Worm (Caenorhabditis elegans) whole organism, mixed stage, embryonic: ENCODE results near the gene nspc-15.
A peak's percentile ranks its signal among the peaks of the same experiment; 100 is the strongest.

Experiments
- M03D4.4 ChIP-seq: sonication (generic microtip); optimal IDR thresholded peaks from 2 replicates; lab custom pipeline; 2017; ENCODE audit warnings: mild to moderate bottlenecking, missing genetic modification characterization, missing compliant biosample characterization
- blmp-1 ChIP-seq: fragments of 150-350 bp; optimal IDR thresholded peaks from 2 replicates; lab custom pipeline; 2014; ENCODE audit warnings: missing biosample characterization, missing genetic modification characterization
- ceh-43 ChIP-seq: fragments of 200-800 bp; sonication (Bioruptor generic); optimal IDR thresholded peaks from 2 replicates; lab custom pipeline; 2018; ENCODE audit warnings: mild to moderate bottlenecking, missing genetic modification characterization, moderate library complexity, missing compliant biosample characterization
- ces-1 ChIP-seq: fragments of 150-350 bp; optimal IDR thresholded peaks from 2 replicates; lab custom pipeline; 2014; ENCODE audit warnings: missing biosample characterization, missing genetic modification reagents, missing genetic modification characterization
- cnd-1 ChIP-seq: fragments of 200-800 bp; sonication (Bioruptor generic); optimal IDR thresholded peaks from 2 replicates; lab custom pipeline; 2018; ENCODE audit warnings: mild to moderate bottlenecking, missing genetic modification characterization, missing compliant biosample characterization
- drap-1 ChIP-seq: fragments of 200-800 bp; sonication (Bioruptor generic); optimal IDR thresholded peaks from 3 replicates; lab custom pipeline; 2018; ENCODE audit warnings: mild to moderate bottlenecking, missing genetic modification characterization, missing compliant biosample characterization
- elt-3 ChIP-seq: fragments of 150-350 bp; optimal IDR thresholded peaks from 2 replicates; lab custom pipeline; 2014; ENCODE audit warnings: missing biosample characterization, missing genetic modification characterization
- lsy-2 ChIP-seq: fragments of 150-350 bp; optimal IDR thresholded peaks from 2 replicates; lab custom pipeline; 2014; ENCODE audit warnings: missing biosample characterization, missing genetic modification characterization
- mab-5 ChIP-seq: fragments of 150-350 bp; optimal IDR thresholded peaks from 2 replicates; lab custom pipeline; 2014; ENCODE audit warnings: missing biosample characterization, missing genetic modification characterization
- mep-1 ChIP-seq: fragments of 150-350 bp; optimal IDR thresholded peaks from 2 replicates; lab custom pipeline; 2017; ENCODE audit warnings: missing biosample characterization, missing genetic modification reagents, missing genetic modification characterization, inconsistent platforms
- mls-2 ChIP-seq: sonication (generic microtip); optimal IDR thresholded peaks from 2 replicates; lab custom pipeline; 2016; ENCODE audit warnings: mild to moderate bottlenecking, missing genetic modification characterization, moderate library complexity, missing compliant biosample characterization
- nhr-12 ChIP-seq: fragments of 150-350 bp; optimal IDR thresholded peaks from 2 replicates; lab custom pipeline; 2014; ENCODE audit warnings: missing biosample characterization, missing genetic modification characterization
- nhr-28 ChIP-seq: fragments of 150-350 bp; optimal IDR thresholded peaks from 2 replicates; lab custom pipeline; 2014; ENCODE audit warnings: missing biosample characterization, missing genetic modification characterization
- pha-4 ChIP-seq: fragments of 150-350 bp; optimal IDR thresholded peaks from 2 replicates; lab custom pipeline; 2018; ENCODE audit warnings: missing biosample characterization, missing genetic modification reagents, missing genetic modification characterization
- sem-2 ChIP-seq: fragments of 200-800 bp; sonication (Bioruptor generic); optimal IDR thresholded peaks from 2 replicates; lab custom pipeline; 2018; ENCODE audit warnings: mild to moderate bottlenecking, missing genetic modification characterization, missing compliant biosample characterization
- sptf-1 ChIP-seq: sonication (generic microtip); optimal IDR thresholded peaks from 2 replicates; lab custom pipeline; 2017; ENCODE audit warnings: mild to moderate bottlenecking, missing genetic modification characterization, moderate library complexity, missing compliant biosample characterization
- tbx-8 ChIP-seq: fragments of 200-800 bp; sonication (Bioruptor generic); optimal IDR thresholded peaks from 2 replicates; lab custom pipeline; 2018; ENCODE audit warnings: mild to moderate bottlenecking, missing genetic modification characterization, moderate library complexity, missing compliant biosample characterization
- unc-120 ChIP-seq: sonication (generic microtip); optimal IDR thresholded peaks from 2 replicates; lab custom pipeline; 2017; ENCODE audit warnings: missing genetic modification characterization, missing compliant biosample characterization; ENCODE audit not compliant: poor library complexity, severe bottlenecking
- unc-39 ChIP-seq: fragments of 150-350 bp; optimal IDR thresholded peaks from 2 replicates; lab custom pipeline; 2014; ENCODE audit warnings: missing biosample characterization, missing genetic modification characterization
- unc-62 ChIP-seq: fragments of 150-350 bp; optimal IDR thresholded peaks from 2 replicates; lab custom pipeline; 2014; ENCODE audit warnings: missing biosample characterization, missing genetic modification reagents, missing genetic modification characterization
- zip-8 ChIP-seq: fragments of 150-350 bp; optimal IDR thresholded peaks from 2 replicates; lab custom pipeline; 2014; ENCODE audit warnings: missing biosample characterization, missing genetic modification characterization

The nspc-15 gene

ce11 chrX:12404729-12405128, 44.2 kb downstream of the nspc-15 start:
- no peak for TF ChIP-seq tbx-8
- no peak for TF ChIP-seq unc-120 (tag; lab: Kevin White, UChicago)
- TF ChIP-seq unc-62 (GFP tag; lab: Kevin White, UChicago), result peak; percentile 54

- TF ChIP-seq mab-5 (no peak), sem-2 (GFP tag; lab: Kevin White, UChicago) (no peak), zip-8 (no peak), mls-2 (no peak), ceh-43 (GFP tag; lab: Kevin White, UChicago) (no peak), lsy-2 (tag; lab: Kevin White, UChicago) (no peak), nhr-28 (tag; lab: Kevin White, UChicago) (no peak), M03D4.4 (no peak), ces-1 (no peak), unc-62 (GFP tag; lab: Kevin White, UChicago) (no peak), elt-3 (tag; lab: Kevin White, UChicago) (no peak), pha-4 (tag; lab: Kevin White, UChicago) (no peak)
Observed at ce11 chrX:12406037-12406436, 45.5 kb downstream of the nspc-15 start.

- TF ChIP-seq elt-3 (tag; lab: Kevin White, UChicago) (no peak), pha-4 (tag; lab: Kevin White, UChicago) (no peak), nhr-28 (tag; lab: Kevin White, UChicago) (no peak), zip-8 (no peak), cnd-1 (no peak), nhr-12 (tag; lab: Kevin White, UChicago) (no peak), sem-2 (GFP tag; lab: Kevin White, UChicago) (no peak)
Observed at ce11 chrX:12406592-12406991, 46.0 kb downstream of the nspc-15 start.

- TF ChIP-seq drap-1, result peak; percentile 62
- peak; percentile 98 for TF ChIP-seq ces-1
- TF ChIP-seq mep-1 (tag; lab: Kevin White, UChicago), result no peak
- TF ChIP-seq unc-120 (tag; lab: Kevin White, UChicago), result peak; percentile 32
- no peak for TF ChIP-seq unc-62 (GFP tag; lab: Kevin White, UChicago)
- TF ChIP-seq sptf-1, result peak; percentile 71
- no peak for TF ChIP-seq blmp-1 (tag; lab: Kevin White, UChicago)
- no peak for TF ChIP-seq M03D4.4
- TF ChIP-seq pha-4 (tag; lab: Kevin White, UChicago), result no peak
- TF ChIP-seq mab-5, result no peak
- no peak for TF ChIP-seq lsy-2 (tag; lab: Kevin White, UChicago)
- TF ChIP-seq unc-39 (tag; lab: Kevin White, UChicago), result no peak
- TF ChIP-seq ceh-43 (GFP tag; lab: Kevin White, UChicago), result no peak
- peak; percentile 33 for TF ChIP-seq mls-2
Observed at ce11 chrX:12407297-12407696, 46.8 kb downstream of the nspc-15 start.
